Worm (Caenorhabditis elegans): ENCODE results near the gene F10E7.6.

F10E7.6 gene

ce11 chrII:7102288-7102687 lies 10.6 kb upstream of the F10E7.6 start:
- TF ChIP-seq hlh-15 (tag; optimal IDR thresholded peaks at IDR 0.05) (no peak), ama-1 (optimal IDR thresholded peaks at IDR 0.05) (no peak), hlh-13 (GFP tag; optimal IDR thresholded peaks at IDR 0.05) (no peak), pqm-1 (tag; optimal IDR thresholded peaks at IDR 0.05) (no peak), nhr-232 (tag; optimal IDR thresholded peaks at IDR 0.05) (no peak), ceh-48 (tag; optimal IDR thresholded peaks at IDR 0.05) (no peak)

DNA sequence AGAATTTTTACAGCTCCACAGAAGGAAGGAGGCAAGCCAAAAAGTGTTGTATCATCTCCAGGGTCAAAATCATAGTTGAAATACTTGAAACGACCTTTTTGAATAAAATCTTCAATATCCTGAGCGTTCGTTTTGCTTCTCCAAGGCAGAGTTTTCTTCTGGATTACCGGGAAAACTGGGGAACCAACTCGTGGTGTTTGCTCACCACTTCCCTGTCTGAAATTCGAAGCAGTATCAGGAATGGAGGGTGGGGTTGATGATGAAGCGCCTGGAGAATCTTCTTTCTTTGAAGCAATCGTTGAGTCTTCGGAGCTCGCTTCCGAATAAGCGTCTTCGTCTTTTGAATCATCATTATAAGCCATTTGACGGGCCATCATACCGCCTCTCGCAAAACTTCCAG lies 9.8 kb upstream of the F10E7.6 start:
- TF ChIP-seq hlh-30 (tag; optimal IDR thresholded peaks at IDR 0.05; ENCODE audit: insufficient read depth), result no peak

DNA sequence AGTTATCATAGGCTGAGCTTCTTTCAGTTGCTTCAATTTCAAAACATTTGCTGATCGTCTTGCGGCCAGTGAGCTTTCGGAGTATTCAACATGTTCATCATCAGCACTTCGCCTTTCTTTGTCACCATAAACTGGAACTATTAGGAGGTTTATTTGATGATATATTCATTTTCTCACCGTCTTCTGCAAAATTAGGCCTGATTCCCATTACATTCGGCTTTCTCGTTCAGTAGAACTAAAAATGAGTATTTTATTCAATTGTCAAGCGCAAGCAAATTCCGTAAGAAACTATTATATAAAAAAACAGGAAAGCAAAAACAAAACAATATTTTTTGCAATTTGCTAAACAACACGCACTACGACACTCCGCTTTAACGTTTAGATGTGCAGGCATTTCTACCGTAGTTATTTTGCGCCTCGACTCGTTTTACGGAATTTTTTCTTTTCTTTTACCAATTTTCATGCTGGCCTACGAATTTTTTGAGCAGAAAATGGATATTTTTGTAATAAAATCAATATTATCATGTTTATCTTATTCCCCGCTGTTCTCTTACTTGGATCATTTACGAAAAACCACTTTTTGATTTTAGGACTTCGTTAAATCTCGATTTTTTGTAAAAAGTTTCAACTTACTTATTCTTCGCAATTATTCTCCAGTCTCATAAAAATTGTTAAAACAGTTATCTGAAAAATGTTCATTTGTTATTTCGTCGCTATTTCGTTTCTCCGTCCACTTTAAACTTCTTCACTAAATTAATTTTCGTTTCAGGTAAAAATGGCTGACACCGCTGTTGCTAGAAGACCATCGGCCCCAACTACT lies 7.9 kb upstream of the F10E7.6 start, which contains the start of the genes farl-11 and rpl-33:
TSS of gene farl-11 (minus strand) at position 242 of the 820 bp plus-strand sequence.
TSS of gene rpl-33 (plus strand) at position 770 of the 820 bp plus-strand sequence.
- peak; percentile 23 for TF ChIP-seq ceh-34 (tag; optimal IDR thresholded peaks at IDR 0.05)
- TF ChIP-seq hlh-13 (GFP tag; optimal IDR thresholded peaks at IDR 0.05), result no peak
- TF ChIP-seq unc-42 (tag; optimal IDR thresholded peaks at IDR 0.05), result peak; percentile 6
- no peak for TF ChIP-seq sdc-2 (tag; optimal IDR thresholded peaks at IDR 0.05)
- TF ChIP-seq eyg-1 (tag; optimal IDR thresholded peaks at IDR 0.05), result no peak
- TF ChIP-seq ceh-30 (tag; optimal IDR thresholded peaks at IDR 0.05), result no peak
- no peak for TF ChIP-seq pag-3 (tag; optimal IDR thresholded peaks at IDR 0.05; ENCODE audit: borderline replicate concordance)
- TF ChIP-seq dve-1 (tag; optimal IDR thresholded peaks at IDR 0.05), result peak; percentile 50
- peak; percentile 38 for TF ChIP-seq unc-55 (GFP tag; optimal IDR thresholded peaks at IDR 0.05)
- peak; percentile 19 for TF ChIP-seq rnt-1 (tag; optimal IDR thresholded peaks at IDR 0.05)
- TF ChIP-seq ceh-14 (tag; optimal IDR thresholded peaks at IDR 0.05), result no peak
- peak; percentile 54 for TF ChIP-seq ceh-18 (tag; optimal IDR thresholded peaks at IDR 0.05)
- peak; percentile 80 for TF ChIP-seq ceh-31 (tag; optimal IDR thresholded peaks at IDR 0.05)
- peak; percentile 42 for TF ChIP-seq elt-2 (tag; optimal IDR thresholded peaks at IDR 0.05)
- peak; percentile 29 for TF ChIP-seq ref-2 (tag; optimal IDR thresholded peaks at IDR 0.05)
- peak; percentile 52 for TF ChIP-seq tbx-2 (tag; optimal IDR thresholded peaks at IDR 0.05)
- TF ChIP-seq ets-4 (tag; optimal IDR thresholded peaks at IDR 0.05), result peak; percentile 39
- TF ChIP-seq pax-1 (tag; optimal IDR thresholded peaks at IDR 0.05), result peak; percentile 19
- TF ChIP-seq nfya-1 (tag; optimal IDR thresholded peaks at IDR 0.05), result peak; percentile 73

ce11 chrII:7106313-7106712 lies 6.6 kb upstream of the F10E7.6 start:
- TF ChIP-seq ceh-30 (tag; optimal IDR thresholded peaks at IDR 0.05) (no peak), ceh-45 (GFP tag; IDR thresholded peaks at IDR 0.05) (no peak), eyg-1 (tag; optimal IDR thresholded peaks at IDR 0.05) (no peak), elt-4 (tag; optimal IDR thresholded peaks at IDR 0.05) (no peak), rnt-1 (tag; optimal IDR thresholded peaks at IDR 0.05) (no peak), unc-3 (GFP tag; conservative IDR thresholded peaks at IDR 0.05) (no peak), unc-3 (tag; optimal IDR thresholded peaks at IDR 0.05) (no peak)

- TF ChIP-seq ahr-1 (tag; optimal IDR thresholded peaks at IDR 0.05) (no peak), pros-1 (tag; optimal IDR thresholded peaks at IDR 0.05) (no peak), elt-4 (tag; optimal IDR thresholded peaks at IDR 0.05) (no peak), unc-86 (tag; optimal IDR thresholded peaks at IDR 0.05) (no peak), ceh-14 (tag; optimal IDR thresholded peaks at IDR 0.05) (no peak), sox-2 (GFP tag; IDR thresholded peaks at IDR 0.05) (no peak), tbx-2 (tag; optimal IDR thresholded peaks at IDR 0.05) (no peak), rnt-1 (tag; optimal IDR thresholded peaks at IDR 0.05) (no peak), unc-42 (tag; optimal IDR thresholded peaks at IDR 0.05) (no peak)
Measured at ce11 chrII:7109956-7110355, 2.9 kb upstream of the F10E7.6 start, which contains the start of gene F10E7.9. TSS of gene F10E7.9 (minus strand) at chrII:7110056.

Measured in whole organism, late embryonic.